Worm (Caenorhabditis elegans) whole organism, young adult: ENCODE measurements around the gene srg-15.

Source experiments
- B0019.2 ChIP-seq: fragments of 200-800 bp; sonication (Bioruptor generic); conservative IDR thresholded peaks from 2 replicates; pipeline ENCODE4 v1.3.6; 2022; ENCODE audit warnings: missing genetic modification reagents, missing genetic modification characterization, missing compliant biosample characterization
- B0336.3 ChIP-seq: fragments of 200-800 bp; sonication (Bioruptor generic); IDR thresholded peaks from 2 replicates; pipeline ENCODE4 v1.3.6; 2022; ENCODE audit warnings: missing genetic modification characterization, missing compliant biosample characterization
- C06A6.2 ChIP-seq: fragments of 200-800 bp; sonication (Bioruptor generic); conservative IDR thresholded peaks from 2 replicates; pipeline ENCODE4 v1.3.6; 2022; ENCODE audit warnings: missing genetic modification characterization, missing compliant biosample characterization
- F33H1.4 ChIP-seq: fragments of 200-800 bp; sonication (Bioruptor generic); IDR thresholded peaks from 2 replicates; pipeline ENCODE4 v1.3.6; 2022; ENCODE audit warnings: missing genetic modification reagents, missing genetic modification characterization, missing compliant biosample characterization
- Y53G8AR.9 ChIP-seq: fragments of 200-800 bp; sonication (Bioruptor generic); conservative IDR thresholded peaks from 2 replicates; pipeline ENCODE4 v1.3.6; 2022; ENCODE audit warnings: missing genetic modification reagents, missing genetic modification characterization, missing compliant biosample characterization
- Y79H2A.3 ChIP-seq: fragments of 200-800 bp; sonication (Bioruptor generic); conservative IDR thresholded peaks from 2 replicates; pipeline ENCODE4 v1.3.6; 2022; ENCODE audit warnings: missing genetic modification reagents, missing genetic modification characterization, missing compliant biosample characterization
- Y95B8A.8 ChIP-seq: fragments of 200-800 bp; sonication (Bioruptor generic); IDR thresholded peaks from 2 replicates; pipeline ENCODE4 v1.3.6; 2022; ENCODE audit warnings: missing genetic modification reagents, missing genetic modification characterization, missing compliant biosample characterization
- ama-1 ChIP-seq, 3 experiments: fragments of 150-350 bp in 1 of 3; sonication (generic microtip) in 2 of 3; optimal IDR thresholded peaks; 2 replicates each; lab custom pipeline; 2014 to 2018; ENCODE audit warnings: missing biosample characterization in 2 of 3, missing genetic modification characterization in 2 of 3, missing genetic modification reagents in 2 of 3
- attf-6 ChIP-seq: fragments of 200-800 bp; sonication (Bioruptor generic); IDR thresholded peaks from 2 replicates; pipeline ENCODE4 v1.3.6; 2022; ENCODE audit warnings: missing genetic modification reagents, missing genetic modification characterization, missing compliant biosample characterization
- cebp-1 ChIP-seq, 2 experiments: fragments of 200-800 bp in 1 of 2; sonication (Bioruptor generic) in 1 of 2; sonication (generic microtip) in 1 of 2; IDR thresholded peaks in 1 of 2; optimal IDR thresholded peaks in 1 of 2; 2 replicates each; pipeline versions ENCODE4 v1.3.6 to Lab custom; 2017 to 2022; ENCODE audit warnings: missing compliant biosample characterization in 2 of 2, missing genetic modification characterization in 2 of 2, mild to moderate bottlenecking in 1 of 2, missing genetic modification reagents in 1 of 2, moderate library complexity in 1 of 2
- ceh-58 ChIP-seq: fragments of 200-800 bp; sonication (Bioruptor generic); IDR thresholded peaks from 2 replicates; pipeline ENCODE4 v1.3.6; 2022; ENCODE audit warnings: missing genetic modification characterization, missing compliant biosample characterization
- die-1 ChIP-seq: sonication (generic microtip); optimal IDR thresholded peaks from 2 replicates; lab custom pipeline; 2016; ENCODE audit warnings: missing genotype, mild to moderate bottlenecking, missing genetic modification characterization, missing compliant biosample characterization
- hmg-1.2 ChIP-seq: fragments of 200-800 bp; sonication (Bioruptor generic); IDR thresholded peaks from 2 replicates; pipeline ENCODE4 v1.3.6; 2022; ENCODE audit warnings: missing genetic modification reagents, missing genetic modification characterization, missing compliant biosample characterization
- hmg-20 ChIP-seq: fragments of 200-800 bp; sonication (Bioruptor generic); IDR thresholded peaks from 2 replicates; pipeline ENCODE4 v1.3.6; 2022; ENCODE audit warnings: missing genetic modification reagents, missing genetic modification characterization, missing compliant biosample characterization
- lag-1 ChIP-seq: fragments of 200-800 bp; sonication (Bioruptor generic); IDR thresholded peaks from 2 replicates; pipeline ENCODE4 v1.3.6; 2022; ENCODE audit warnings: missing genetic modification reagents, missing genetic modification characterization, missing compliant biosample characterization
- let-607 ChIP-seq, 2 experiments: fragments of 200-800 bp in 1 of 2; sonication (Bioruptor generic) in 1 of 2; sonication (generic microtip) in 1 of 2; optimal IDR thresholded peaks; 2 replicates each; lab custom pipeline; 2016 to 2018; ENCODE audit warnings: mild to moderate bottlenecking in 2 of 2, missing compliant biosample characterization in 2 of 2, missing genetic modification characterization in 2 of 2, moderate library complexity in 2 of 2, missing genotype in 1 of 2
- lin-26 ChIP-seq: fragments of 200-800 bp; sonication (Bioruptor generic); IDR thresholded peaks from 2 replicates; pipeline ENCODE4 v1.3.6; 2022; ENCODE audit warnings: missing genetic modification reagents, missing genetic modification characterization, missing compliant biosample characterization
- lin-40 ChIP-seq: sonication (generic microtip); optimal IDR thresholded peaks from 2 replicates; lab custom pipeline; 2016; ENCODE audit warnings: missing genetic modification characterization, mild to moderate bottlenecking, missing compliant biosample characterization, missing genotype, missing genetic modification reagents
- lsy-27 ChIP-seq: sonication (generic microtip); optimal IDR thresholded peaks from 2 replicates; lab custom pipeline; 2017; ENCODE audit warnings: missing genetic modification characterization, mild to moderate bottlenecking, missing compliant biosample characterization, antibody characterized with exemption, missing genotype, borderline replicate concordance; ENCODE audit not compliant: insufficient read depth
- nhr-80 ChIP-seq: sonication (generic microtip); optimal IDR thresholded peaks from 2 replicates; lab custom pipeline; 2016; ENCODE audit warnings: missing genetic modification characterization, missing compliant biosample characterization
- rec-8 ChIP-seq, 2 experiments: sonication (generic microtip); optimal IDR thresholded peaks; 2 replicates each; lab custom pipeline; 2016; ENCODE audit warnings: mild to moderate bottlenecking in 2 of 2, missing genetic modification characterization in 2 of 2, missing genetic modification reagents in 2 of 2, missing genotype in 2 of 2, missing biosample characterization in 1 of 2, missing compliant biosample characterization in 1 of 2, moderate library complexity in 1 of 2
- snpc-1.3 ChIP-seq: sonication (generic microtip); optimal IDR thresholded peaks from 2 replicates; lab custom pipeline; 2017; ENCODE audit warnings: missing genetic modification characterization, mild to moderate bottlenecking, missing compliant biosample characterization, antibody characterized with exemption, moderate library complexity, missing genotype, missing genetic modification reagents; ENCODE audit not compliant: insufficient read depth
- snpc-3.4 ChIP-seq: sonication (generic microtip); optimal IDR thresholded peaks from 2 replicates; lab custom pipeline; 2017; ENCODE audit warnings: missing genetic modification characterization, mild to moderate bottlenecking, missing compliant biosample characterization, antibody characterized with exemption, moderate library complexity, missing genotype, missing genetic modification reagents
- snpc-4 ChIP-seq, 5 experiments: fragments of 150-350 bp in 1 of 5; sonication (generic microtip) in 4 of 5; optimal IDR thresholded peaks; 2 replicates each; lab custom pipeline; 2014 to 2018; ENCODE audit warnings: missing genetic modification characterization in 5 of 5, missing biosample characterization in 3 of 5, antibody characterized with exemption in 2 of 5, mild to moderate bottlenecking in 2 of 5, missing compliant biosample characterization in 2 of 5, missing genotype in 2 of 5, moderate library complexity in 2 of 5, missing genetic modification reagents in 1 of 5
- tbp1 ChIP-seq: fragments of 200-800 bp; sonication (Bioruptor generic); optimal IDR thresholded peaks from 2 replicates; lab custom pipeline; 2018; ENCODE audit warnings: mild to moderate bottlenecking, missing genetic modification characterization, missing compliant biosample characterization
- ztf-18 ChIP-seq: sonication (generic microtip); optimal IDR thresholded peaks from 2 replicates; lab custom pipeline; 2016; ENCODE audit warnings: missing genotype, mild to moderate bottlenecking, missing genetic modification characterization, missing compliant biosample characterization
- ztf-26 ChIP-seq: sonication (generic microtip); optimal IDR thresholded peaks from 2 replicates; lab custom pipeline; 2017; ENCODE audit warnings: missing genetic modification characterization, missing compliant biosample characterization
- ztf-6 ChIP-seq: fragments of 200-800 bp; sonication (Bioruptor generic); IDR thresholded peaks from 2 replicates; pipeline ENCODE4 v1.3.6; 2022; ENCODE audit warnings: missing genetic modification reagents, missing genetic modification characterization, missing compliant biosample characterization

Gene srg-15

DNA sequence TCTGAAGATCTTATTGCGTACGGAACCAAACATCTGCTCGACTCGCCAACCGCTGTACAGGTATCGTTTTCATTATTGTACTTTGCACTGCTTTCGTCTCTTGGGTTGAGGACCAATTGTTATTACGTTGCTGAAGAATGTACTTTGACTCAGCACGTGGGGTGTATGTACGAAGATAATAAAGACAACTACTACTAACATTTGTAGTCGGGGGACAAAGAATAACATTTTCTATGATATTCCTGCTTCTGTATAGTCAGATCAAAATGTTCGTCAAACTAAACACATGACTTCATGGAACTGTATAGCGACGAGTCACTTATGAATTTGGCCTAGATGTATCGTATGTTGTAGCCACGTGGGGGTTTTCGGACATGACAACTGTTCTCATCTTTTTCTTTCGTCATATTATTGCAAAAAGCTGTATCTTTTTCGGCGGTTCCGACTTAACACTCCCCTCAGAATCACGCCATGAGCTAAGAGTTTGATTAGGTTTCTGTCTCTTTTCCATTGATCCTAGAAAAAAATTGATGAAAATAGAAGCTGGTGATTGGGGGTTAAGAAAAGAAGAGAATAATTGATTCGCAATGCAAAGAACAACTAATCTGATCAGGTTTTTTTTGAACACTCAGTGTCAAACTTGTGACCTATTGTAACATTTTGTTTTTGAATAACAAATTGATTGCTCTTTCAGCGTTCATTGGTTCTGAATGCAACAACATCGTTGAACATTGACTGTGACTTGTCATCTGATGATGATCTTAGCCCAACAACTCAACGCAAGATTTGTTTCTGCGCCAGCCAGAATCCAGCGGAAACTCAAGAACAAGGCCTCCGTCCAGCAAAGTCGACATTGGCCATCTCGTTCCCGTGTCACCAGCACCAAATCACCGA, 34.6 kb upstream of the srg-15 start (continued):
- peak; percentile 56 for TF ChIP-seq Y95B8A.8 (GFP tag; lab: Robert Waterston, UW)
- TF ChIP-seq B0336.3 (GFP tag; lab: Robert Waterston, UW), result peak; percentile 36; the same call in 1 of the 2 replicates
- TF ChIP-seq hmg-20 (GFP tag; lab: Robert Waterston, UW), result no peak
- no peak for TF ChIP-seq B0019.2 (GFP tag; lab: Robert Waterston, UW)
- TF ChIP-seq ceh-58, result 0 out of 2 replicates have a peak, but pooled peaks have one; percentile 25

DNA sequence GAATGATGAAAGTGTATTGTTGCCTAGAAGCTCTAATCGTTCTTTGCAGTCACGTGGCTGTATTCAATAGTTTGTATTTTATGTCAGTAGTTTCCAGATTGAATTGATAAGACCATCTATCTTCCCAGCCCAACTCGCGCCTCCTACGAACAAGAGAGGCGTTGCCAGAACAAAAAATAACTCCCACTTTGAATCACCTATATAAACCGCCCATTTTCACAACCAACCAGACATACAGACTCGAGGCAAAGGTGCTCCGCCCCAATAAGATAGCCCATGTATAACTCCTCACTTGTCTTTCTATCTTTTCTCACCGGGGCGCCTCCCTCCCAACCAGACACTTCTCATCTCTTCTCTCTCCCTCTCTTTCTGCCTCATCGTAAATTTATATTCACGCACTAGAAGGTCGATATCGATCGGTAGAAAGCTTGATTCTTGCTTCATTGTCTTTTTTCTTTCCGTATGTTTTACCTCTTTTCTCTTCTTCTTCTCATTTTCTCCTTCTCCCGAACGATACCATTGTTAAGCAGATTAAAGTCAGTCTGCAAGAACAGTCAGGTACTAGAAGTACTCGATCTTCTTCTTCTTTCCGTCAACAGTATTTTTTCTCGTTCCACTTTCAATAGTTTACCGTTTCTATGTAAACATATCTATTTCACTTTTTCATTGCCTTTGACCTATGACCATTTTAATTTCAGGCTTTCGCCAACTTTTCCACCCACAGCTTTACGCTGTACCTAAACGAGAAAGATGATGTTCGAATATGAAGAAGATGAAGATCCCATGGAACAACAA, 33.4 kb upstream of the srg-15 start, which contains the start of gene mak-1:
Gene mak-1 (plus strand): TSS at position 693 of the 795 bp plus-strand sequence.
- no peak for TF ChIP-seq snpc-4 (GFP tag; optimal IDR thresholded peaks at IDR 0.05; lab: Kevin White, UChicago)
- TF ChIP-seq snpc-4 (tag; optimal IDR thresholded peaks at IDR 0.05; lab: Kevin White, UChicago), result no peak
- no peak for TF ChIP-seq rec-8 (tag; optimal IDR thresholded peaks at IDR 0.05; lab: Kevin White, UChicago)
- no peak for TF ChIP-seq Y79H2A.3 (GFP tag; lab: Robert Waterston, UW)
- peak; percentile 65 for TF ChIP-seq lin-40
- peak; percentile 87 for TF ChIP-seq ama-1 (optimal IDR thresholded peaks at IDR 0.05; lab: Kevin White, UChicago)
- TF ChIP-seq ama-1 (GFP tag; optimal IDR thresholded peaks at IDR 0.05; lab: Kevin White, UChicago), result no peak
- no peak for TF ChIP-seq attf-6 (GFP tag; lab: Robert Waterston, UW)
- peak; percentile 10 for TF ChIP-seq tbp1 (GFP tag; lab: Kevin White, UChicago)
- TF ChIP-seq ztf-26 (tag; lab: Kevin White, UChicago), result peak; percentile 22
- TF ChIP-seq F33H1.4, result no peak
- peak in 1 of 2 experiments; percentile 29 for TF ChIP-seq let-607 (tag; optimal IDR thresholded peaks at IDR 0.05; lab: Kevin White, UChicago)
- no peak for TF ChIP-seq snpc-1.3 (tag; lab: Kevin White, UChicago)
- TF ChIP-seq Y53G8AR.9, result no peak
- no peak for TF ChIP-seq lsy-27 (tag; lab: Kevin White, UChicago)
- no peak for TF ChIP-seq die-1
- TF ChIP-seq C06A6.2 (GFP tag; lab: Robert Waterston, UW), result peak; percentile 32; the same call in 1 of the 2 replicates
- 0 out of 2 replicates have a peak, but pooled peaks have one; percentile 29 for TF ChIP-seq lin-26 (GFP tag; lab: Robert Waterston, UW)
- no peak for TF ChIP-seq cebp-1 (GFP tag; IDR thresholded peaks at IDR 0.05; lab: Robert Waterston, UW)
- TF ChIP-seq cebp-1 (tag; optimal IDR thresholded peaks at IDR 0.05; lab: Kevin White, UChicago), result peak; percentile 56
- TF ChIP-seq ztf-6 (GFP tag; lab: Robert Waterston, UW), result no peak
- TF ChIP-seq B0336.3 (GFP tag; lab: Robert Waterston, UW), result no peak
- peak; percentile 31 for TF ChIP-seq nhr-80 (tag; lab: Kevin White, UChicago)
- peak; percentile 16; the same call in 1 of the 2 replicates for TF ChIP-seq hmg-1.2 (GFP tag; lab: Robert Waterston, UW)
- TF ChIP-seq lag-1 (GFP tag; lab: Robert Waterston, UW), result no peak

DNA sequence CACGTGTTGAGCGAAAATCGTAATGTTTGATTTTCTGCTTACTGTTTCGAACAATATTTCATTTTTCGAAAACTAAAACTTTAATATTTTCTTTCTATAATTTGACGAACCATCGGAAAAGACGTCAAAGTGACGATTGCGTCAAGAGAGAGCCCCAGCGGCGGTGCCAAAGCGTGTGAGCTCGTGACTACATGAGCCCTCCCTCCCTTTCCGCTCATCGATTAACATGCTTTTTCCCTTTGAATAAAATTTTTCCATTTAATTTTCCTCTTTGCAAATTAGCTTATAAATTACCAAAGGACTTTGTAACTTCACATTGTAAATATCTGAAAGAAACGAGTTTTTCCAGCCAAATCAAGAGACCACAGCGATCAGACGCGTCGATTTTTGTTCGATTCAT, 32.8 kb upstream of the srg-15 start:
- TF ChIP-seq cebp-1 (GFP tag; IDR thresholded peaks at IDR 0.05; lab: Robert Waterston, UW), result no peak
- no peak for TF ChIP-seq cebp-1 (tag; optimal IDR thresholded peaks at IDR 0.05; lab: Kevin White, UChicago)
- TF ChIP-seq snpc-3.4 (tag; lab: Kevin White, UChicago), result peak; percentile 2
- TF ChIP-seq ztf-18 (tag; lab: Kevin White, UChicago), result peak; percentile 41
- TF ChIP-seq, all 124 proteins: peak for 2
